Fruit fly (Drosophila melanogaster): ENCODE measurements around the gene Ude.

DNA sequence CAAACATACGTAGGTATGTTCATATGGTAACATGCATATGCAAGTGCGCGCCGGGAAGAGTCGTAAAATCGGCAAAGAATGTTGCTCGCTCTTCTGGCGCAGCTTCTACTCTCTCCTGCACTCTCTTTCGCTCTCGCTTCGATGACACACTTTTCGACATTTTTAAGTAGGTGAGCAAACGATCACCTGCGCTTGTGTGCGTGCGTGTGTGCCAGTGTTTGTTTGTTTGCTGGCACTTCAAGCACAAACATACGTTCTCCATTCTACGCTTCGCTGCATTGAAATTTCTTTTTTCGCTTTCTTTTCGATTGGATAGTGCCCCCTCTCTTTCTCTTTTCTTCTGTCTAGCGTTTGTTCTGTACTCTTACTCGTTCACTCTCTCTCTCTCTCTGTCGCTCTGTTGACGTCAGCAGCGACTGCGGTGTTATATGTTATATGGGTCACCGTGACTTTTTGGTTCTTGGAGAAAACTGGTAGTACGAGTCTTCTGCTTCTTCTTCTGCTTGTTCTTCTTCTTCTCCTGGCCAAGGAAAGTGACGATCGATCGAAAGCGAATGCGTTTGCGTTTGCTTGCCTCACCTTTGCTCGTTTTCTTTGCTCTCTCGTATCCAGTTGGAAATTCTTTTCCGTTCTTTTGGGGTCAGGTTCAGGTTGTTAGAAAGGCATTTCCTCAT lies 31.7 kb downstream of the Ude start:
- no peak for TF ChIP-seq Myc (optimal IDR thresholded peaks at IDR 0.05)
- no peak for TF ChIP-seq Sin3A (optimal IDR thresholded peaks at IDR 0.05)
